Fruit fly (Drosophila melanogaster) whole organism, embryonic: ENCODE measurements around the gene deltaCOP.

Source experiments
- CG14014 ChIP-seq: fragments of 200-800 bp; sonication (Bioruptor generic); IDR thresholded peaks from 2 replicates; pipeline ENCODE4 v1.3.6; 2022; ENCODE audit warnings: missing biosample characterization, missing genetic modification characterization
- Dip3 ChIP-seq: fragments of 200-800 bp; sonication (Bioruptor generic); optimal IDR thresholded peaks from 3 replicates; lab custom pipeline; 2016; ENCODE audit warnings: missing biosample characterization, missing genetic modification characterization
- HLHmδ ChIP-seq: fragments of 200-800 bp; sonication (Bioruptor generic); optimal IDR thresholded peaks from 2 replicates; lab custom pipeline; 2018; ENCODE audit warnings: missing biosample characterization, mild to moderate bottlenecking, missing genetic modification characterization, moderate library complexity
- Oaz ChIP-seq: fragments of 200-800 bp; sonication (Bioruptor generic); IDR thresholded peaks from 2 replicates; pipeline ENCODE4 v1.3.6; 2022; ENCODE audit warnings: missing biosample characterization, missing genetic modification characterization

DNA sequence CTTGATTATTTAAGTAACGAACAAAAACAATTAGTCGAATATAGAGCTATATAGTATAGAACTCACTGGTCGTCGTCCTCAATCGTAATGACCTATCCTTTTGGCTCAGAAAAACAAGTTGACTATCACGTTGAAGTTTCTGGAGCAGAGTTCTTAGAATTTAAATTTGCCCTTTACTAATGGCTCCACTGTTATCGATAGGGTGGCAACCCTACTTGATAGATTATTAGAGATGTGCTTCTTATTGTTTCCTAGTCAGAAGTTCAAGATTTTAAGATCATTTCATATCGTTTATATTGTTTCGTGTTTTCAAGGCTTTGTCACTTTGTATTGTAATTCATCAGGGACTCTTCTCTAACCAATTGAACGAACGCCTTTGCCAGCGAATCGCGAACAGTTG is 41.3 kb downstream of the deltaCOP start, which contains the start of gene CG14810:
- TF ChIP-seq HLHmδ (no peak), Dip3 (GFP tag; lab: Kevin White, UChicago) (no peak), Oaz (GFP tag; lab: Robert Waterston, UW) (no peak), CG14014 (GFP tag; lab: Robert Waterston, UW) (no peak)
